Worm (Caenorhabditis elegans) whole organism, L3 larva: Measurements from ENCODE around the gene C07G3.15.

ENCODE experiments used
- elt-2 ChIP-seq: sonication (generic microtip); optimal IDR thresholded peaks from 2 replicates; lab custom pipeline; 2016; ENCODE audit warnings: missing genetic modification reagents, mild to moderate bottlenecking, missing genetic modification characterization, missing compliant biosample characterization
- fkh-10 ChIP-seq: sonication (generic microtip); optimal IDR thresholded peaks from 2 replicates; lab custom pipeline; 2017; ENCODE audit warnings: missing biosample characterization, missing genetic modification reagents, missing genetic modification characterization
- fos-1 ChIP-seq: fragments of 150-350 bp; optimal IDR thresholded peaks from 2 replicates; lab custom pipeline; 2014; ENCODE audit warnings: missing biosample characterization, missing genetic modification characterization
- lin-15B ChIP-seq: fragments of 150-350 bp; optimal IDR thresholded peaks from 2 replicates; lab custom pipeline; 2014; ENCODE audit warnings: missing biosample characterization, missing genetic modification characterization
- mdl-1 ChIP-seq: fragments of 150-350 bp; optimal IDR thresholded peaks from 2 replicates; lab custom pipeline; 2014; ENCODE audit warnings: missing biosample characterization, missing genetic modification characterization
- nfya-1 ChIP-seq: sonication (generic microtip); optimal IDR thresholded peaks from 2 replicates; lab custom pipeline; 2017; ENCODE audit warnings: missing genetic modification characterization, mild to moderate bottlenecking, missing compliant biosample characterization, antibody characterized with exemption, moderate library complexity; ENCODE audit not compliant: insufficient read depth
- nhr-25 ChIP-seq: sonication (generic microtip); optimal IDR thresholded peaks from 2 replicates; lab custom pipeline; 2017; ENCODE audit warnings: missing biosample characterization, missing genetic modification characterization
- nhr-77 ChIP-seq: fragments of 150-350 bp; optimal IDR thresholded peaks from 2 replicates; lab custom pipeline; 2014; ENCODE audit warnings: missing biosample characterization, missing genetic modification characterization
- skn-1 ChIP-seq: fragments of 150-350 bp; optimal IDR thresholded peaks from 2 replicates; lab custom pipeline; 2014; ENCODE audit warnings: missing biosample characterization, missing genetic modification characterization
- unc-62 ChIP-seq: fragments of 150-350 bp; sonication (generic microtip); optimal IDR thresholded peaks from 4 replicates; lab custom pipeline; 2014; ENCODE audit warnings: missing biosample characterization, missing genetic modification reagents, missing genetic modification characterization
- ztf-11 ChIP-seq: fragments of 150-350 bp; optimal IDR thresholded peaks from 2 replicates; lab custom pipeline; 2014; ENCODE audit warnings: missing biosample characterization, missing genetic modification characterization

- TF ChIP-seq nhr-77 = no peak
- TF ChIP-seq lin-15B (tag; lab: Kevin White, UChicago) = no peak
- no peak for TF ChIP-seq fos-1 (tag; lab: Kevin White, UChicago)
- TF ChIP-seq skn-1 (tag; lab: Kevin White, UChicago) = no peak
- no peak for TF ChIP-seq ztf-11 (tag; lab: Kevin White, UChicago)
- TF ChIP-seq elt-2 (tag; lab: Kevin White, UChicago) = no peak
- TF ChIP-seq fkh-10 = no peak
- no peak for TF ChIP-seq nhr-25
- TF ChIP-seq nfya-1 (tag; lab: Kevin White, UChicago) = no peak
- no peak for TF ChIP-seq unc-62 (GFP tag; lab: Kevin White, UChicago)
- TF ChIP-seq mdl-1 = no peak
These were observed 38.5 kb upstream of the C07G3.15 start, which contains the start of gene nhr-221 for ce11 chrV:3535260-3535659.
